Fruit fly (Drosophila melanogaster): ENCODE measurements around the gene CG13614.

CG13614 gene

DNA sequence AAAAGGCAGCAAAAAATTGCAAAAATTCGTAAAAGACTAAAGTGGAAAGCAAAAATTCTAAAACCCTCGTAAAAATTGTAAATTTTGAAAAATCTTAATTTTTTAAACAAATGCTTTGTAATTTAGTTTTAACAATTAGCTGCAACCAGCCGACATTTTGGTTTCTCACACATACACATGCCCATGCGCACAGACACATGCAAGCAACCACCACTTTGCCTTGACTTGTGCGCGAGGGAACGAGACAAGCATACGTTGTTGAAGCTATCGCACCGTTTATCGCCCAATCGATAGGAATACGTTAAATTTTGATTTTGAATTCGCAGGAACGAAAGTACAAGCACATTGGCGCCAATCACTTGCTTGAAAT lies 49.0 kb upstream of the CG13614 start (continued):
- TF ChIP-seq Dref (GFP tag; IDR thresholded peaks at IDR 0.05) (peak; percentile 87), CG12391 (tag; optimal IDR thresholded peaks at IDR 0.05) (peak; percentile 79), CG31365 (tag; optimal IDR thresholded peaks at IDR 0.05) (no peak), tll (GFP tag; optimal IDR thresholded peaks at IDR 0.05) (peak in 1 of 2 experiments; percentile 61), CG12299 (tag; optimal IDR thresholded peaks at IDR 0.05) (peak; percentile 68), sqz (GFP tag; optimal IDR thresholded peaks at IDR 0.05) (no peak), pzg (GFP tag; optimal IDR thresholded peaks at IDR 0.05) (peak; percentile 79), CG4424 (GFP tag; optimal IDR thresholded peaks at IDR 0.05) (no peak), tna (GFP tag; IDR thresholded peaks at IDR 0.05; ENCODE audit: partially characterized antibody) (peak; percentile 75), exex (tag; optimal IDR thresholded peaks at IDR 0.05) (no peak), HLHmδ (GFP tag; optimal IDR thresholded peaks at IDR 0.05) (peak; percentile 11), phol (tag; optimal IDR thresholded peaks at IDR 0.05) (peak; percentile 98), jigr1 (GFP tag; IDR thresholded peaks at IDR 0.05) (no peak), row (GFP tag; IDR thresholded peaks at IDR 0.05) (peak; percentile 16; the same call in 1 of the 3 replicates), hkb (optimal IDR thresholded peaks at IDR 0.05) (no peak), hkb (GFP tag; IDR thresholded peaks at IDR 0.05) (peak; percentile 27; the same call in 1 of the 2 replicates), CG14965 (GFP tag; optimal IDR thresholded peaks at IDR 0.05; ENCODE audit: borderline replicate concordance) (no peak), CG34224 (GFP tag; IDR thresholded peaks at IDR 0.05; ENCODE audit: partially characterized antibody) (peak; percentile 67), CG14710 (tag; optimal IDR thresholded peaks at IDR 0.05) (peak; percentile 38), vnd (GFP tag; IDR thresholded peaks at IDR 0.05; ENCODE audit: partially characterized antibody) (peak; percentile 53; the same call in 2 of the 3 replicates), CG8478 (optimal IDR thresholded peaks at IDR 0.05) (peak; percentile 88), zen2 (GFP tag; IDR thresholded peaks at IDR 0.05; ENCODE audit: partially characterized antibody) (peak; percentile 57; the same call in 2 of the 3 replicates), Bgb (GFP tag; IDR thresholded peaks at IDR 0.05; ENCODE audit: partially characterized antibody) (peak; percentile 80), stc (GFP tag; IDR thresholded peaks at IDR 0.05) (no peak), CG4707 (GFP tag; optimal IDR thresholded peaks at IDR 0.05) (no peak), nerfin-2 (GFP tag; IDR thresholded peaks at IDR 0.05; ENCODE audit: partially characterized antibody) (no peak), zen (tag; optimal IDR thresholded peaks at IDR 0.05) (peak; percentile 2), knrl (GFP tag; IDR thresholded peaks at IDR 0.05; ENCODE audit: partially characterized antibody) (peak; percentile 63), fru (optimal IDR thresholded peaks at IDR 0.05) (no peak), mld (GFP tag; IDR thresholded peaks at IDR 0.05; ENCODE audit: partially characterized antibody) (peak; percentile 62; the same call in 2 of the 3 replicates), ftz-f1 (GFP tag; optimal IDR thresholded peaks at IDR 0.05) (peak; percentile 96), CG7745 (tag; optimal IDR thresholded peaks at IDR 0.05) (peak; percentile 35), seq (GFP tag; IDR thresholded peaks at IDR 0.05) (peak; percentile 82), gfzf (GFP tag; optimal IDR thresholded peaks at IDR 0.05) (peak; percentile 13), sens (GFP tag) (peak; percentile 90), chinmo (GFP tag; IDR thresholded peaks at IDR 0.05; ENCODE audit: partially characterized antibody) (peak; percentile 81; the same call in 3 of the 4 replicates), HLH4C (GFP tag; IDR thresholded peaks at IDR 0.05; ENCODE audit: partially characterized antibody) (peak; percentile 66), CG32767 (GFP tag; IDR thresholded peaks at IDR 0.05) (0 out of 2 replicates have a peak, but pooled peaks have one; percentile 24), croc (GFP tag; conservative IDR thresholded peaks at IDR 0.05) (no peak), CG13894 (tag; optimal IDR thresholded peaks at IDR 0.05) (no peak), CG3847 (GFP tag; IDR thresholded peaks at IDR 0.05) (no peak), HmgD (GFP tag; optimal IDR thresholded peaks at IDR 0.05) (no peak), Myb (GFP tag; optimal IDR thresholded peaks at IDR 0.05) (peak; percentile 99), sna (GFP tag; IDR thresholded peaks at IDR 0.05; ENCODE audit: partially characterized antibody) (peak; percentile 23; the same call in 1 of the 2 replicates), Scr (GFP tag; IDR thresholded peaks at IDR 0.05; ENCODE audit: partially characterized antibody) (peak; percentile 68), nom (GFP tag; optimal IDR thresholded peaks at IDR 0.05) (no peak), Fer1 (GFP tag; optimal IDR thresholded peaks at IDR 0.05) (no peak), CG11504 (tag; optimal IDR thresholded peaks at IDR 0.05) (no peak), CG16813 (GFP tag; IDR thresholded peaks at IDR 0.05; ENCODE audit: partially characterized antibody) (peak; percentile 57)

Measured in whole organism, embryonic.